Fruit fly (Drosophila melanogaster) whole organism, prepupa: ENCODE data around the gene Pak3.
A peak's percentile ranks its signal among the peaks of the same experiment; 100 is the strongest.

Experiments
- CG16779 ChIP-seq: fragments of 200-800 bp; sonication (Bioruptor generic); optimal IDR thresholded peaks from 3 replicates; lab custom pipeline; 2017; ENCODE audit warnings: missing biosample characterization, mild to moderate bottlenecking, missing genetic modification characterization
- CG32006 ChIP-seq: fragments of 200-800 bp; sonication (Bioruptor generic); optimal IDR thresholded peaks from 3 replicates; lab custom pipeline; 2017; ENCODE audit warnings: missing biosample characterization, mild to moderate bottlenecking, missing genetic modification characterization
- CG4318 ChIP-seq: fragments of 200-800 bp; sonication (Bioruptor generic); optimal IDR thresholded peaks from 3 replicates; lab custom pipeline; 2017; ENCODE audit warnings: missing biosample characterization, mild to moderate bottlenecking, missing genetic modification characterization
- Eip78C ChIP-seq: fragments of 200-800 bp; sonication (Bioruptor generic); peaks from one replicate; lab custom pipeline; 2016; ENCODE audit warnings: missing biosample characterization, missing genetic modification characterization
- Eip93F ChIP-seq: fragments of 200-800 bp; sonication (Bioruptor generic); optimal IDR thresholded peaks from 2 replicates; lab custom pipeline; 2016; ENCODE audit warnings: missing biosample characterization, mild to moderate bottlenecking, missing genetic modification characterization
- Ets21C ChIP-seq: fragments of 200-800 bp; sonication (Bioruptor generic); optimal IDR thresholded peaks from 3 replicates; lab custom pipeline; 2016; ENCODE audit warnings: missing biosample characterization, missing genetic modification characterization
- Hr39 ChIP-seq: fragments of 200-800 bp; sonication (Bioruptor generic); optimal IDR thresholded peaks from 2 replicates; lab custom pipeline; 2016; ENCODE audit warnings: missing biosample characterization, missing genetic modification characterization
- Lpt ChIP-seq: fragments of 200-800 bp; sonication (Bioruptor generic); optimal IDR thresholded peaks from 3 replicates; lab custom pipeline; 2016; ENCODE audit warnings: missing biosample characterization, missing genetic modification characterization
- OdsH ChIP-seq: fragments of 200-800 bp; sonication (Bioruptor generic); optimal IDR thresholded peaks from 3 replicates; lab custom pipeline; 2016; ENCODE audit warnings: missing biosample characterization, missing genetic modification characterization
- Sox14 ChIP-seq: fragments of 200-800 bp; sonication (Bioruptor generic); optimal IDR thresholded peaks from 3 replicates; lab custom pipeline; 2016; ENCODE audit warnings: missing biosample characterization, missing genetic modification characterization
- dac ChIP-seq: fragments of 200-800 bp; sonication (Bioruptor generic); optimal IDR thresholded peaks from 2 replicates; lab custom pipeline; 2017; ENCODE audit warnings: missing biosample characterization, mild to moderate bottlenecking, missing genetic modification characterization
- fd85E ChIP-seq: fragments of 200-800 bp; sonication (Bioruptor generic); optimal IDR thresholded peaks from 3 replicates; lab custom pipeline; 2016; ENCODE audit warnings: missing biosample characterization, missing genetic modification characterization
- net ChIP-seq: fragments of 200-800 bp; sonication (Bioruptor generic); optimal IDR thresholded peaks from 3 replicates; lab custom pipeline; 2016; ENCODE audit warnings: missing biosample characterization, missing genetic modification characterization

DNA sequence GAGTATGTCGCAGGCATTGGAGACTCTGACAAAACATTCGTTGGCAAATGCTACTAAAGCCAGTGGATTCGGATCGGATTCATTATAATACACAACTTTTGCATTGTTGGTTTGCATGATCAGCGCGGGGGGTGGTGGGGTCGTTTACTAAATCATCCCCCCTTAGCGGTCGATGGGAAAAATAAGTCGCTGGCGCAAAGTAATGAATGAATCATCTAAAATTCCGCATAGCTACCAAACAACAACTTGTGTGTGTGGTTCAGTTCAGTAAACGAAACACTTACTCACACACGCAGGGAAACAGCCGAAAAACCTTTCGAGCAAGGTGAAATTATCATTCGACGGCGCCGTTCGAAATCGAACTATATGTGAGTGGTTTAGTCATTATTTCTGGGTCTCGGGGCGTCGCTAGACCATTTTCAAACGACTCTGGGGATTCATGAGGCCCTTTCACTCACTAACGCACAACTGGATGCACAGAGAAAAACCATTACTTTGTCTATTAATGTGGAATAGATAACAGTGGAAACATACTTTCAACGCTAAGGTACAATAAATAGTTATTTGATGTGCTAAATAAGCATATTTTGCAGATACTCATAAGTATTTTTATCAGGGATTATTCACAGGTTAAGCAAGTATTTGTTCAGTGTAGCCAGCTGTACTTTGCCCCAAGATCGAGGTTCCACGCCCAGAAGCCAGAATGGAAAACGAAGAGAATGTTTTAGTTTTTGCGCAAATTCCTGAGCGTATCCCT is 5.1 kb downstream of the Pak3 start:
- TF ChIP-seq dac (GFP tag; lab: Kevin White, UChicago) (peak; percentile 35), CG32006 (GFP tag; lab: Kevin White, UChicago) (peak; percentile 78), Eip93F (GFP tag; lab: Kevin White, UChicago) (no peak), Lpt (peak; percentile 61), Ets21C (GFP tag; lab: Kevin White, UChicago) (no peak), OdsH (GFP tag; lab: Kevin White, UChicago) (no peak), fd85E (no peak), net (GFP tag; lab: Kevin White, UChicago) (no peak), Sox14 (GFP tag; lab: Kevin White, UChicago) (no peak), CG4318 (GFP tag; lab: Kevin White, UChicago) (no peak), Eip78C (GFP tag; lab: Kevin White, UChicago) (peak; percentile 44), Hr39 (GFP tag; lab: Kevin White, UChicago) (no peak), CG16779 (tag; lab: Kevin White, UChicago) (peak; percentile 68)
